Worm (Caenorhabditis elegans) whole organism, midembryonic: ENCODE data around the gene F53A9.7.

Source experiments
- T22C8.4 ChIP-seq: fragments of 200-800 bp; sonication (Bioruptor generic); IDR thresholded peaks from 2 replicates; pipeline ENCODE4 v1.3.6; 2022; ENCODE audit warnings: missing genetic modification characterization, missing compliant biosample characterization
- cog-1 ChIP-seq: sonication (generic microtip); optimal IDR thresholded peaks from 2 replicates; lab custom pipeline; 2016; ENCODE audit warnings: missing genetic modification characterization, missing compliant biosample characterization
- flt-1 ChIP-seq: fragments of 200-800 bp; sonication (Bioruptor generic); IDR thresholded peaks from 2 replicates; pipeline ENCODE4 v1.3.6; 2022; ENCODE audit warnings: missing genetic modification characterization, missing compliant biosample characterization
- klf-2 ChIP-seq: fragments of 200-800 bp; sonication (Bioruptor generic); conservative IDR thresholded peaks from 2 replicates; pipeline ENCODE4 v1.3.6; 2022; ENCODE audit warnings: missing genetic modification reagents, missing genetic modification characterization, missing compliant biosample characterization
- med-1 ChIP-seq: sonication (generic microtip); optimal IDR thresholded peaks from 2 replicates; lab custom pipeline; 2017; ENCODE audit warnings: missing genetic modification characterization, mild to moderate bottlenecking, missing compliant biosample characterization, antibody characterized with exemption, missing genetic modification reagents; ENCODE audit not compliant: insufficient read depth
- ref-1 ChIP-seq: fragments of 200-800 bp; sonication (Bioruptor generic); conservative IDR thresholded peaks from 2 replicates; pipeline ENCODE4 v1.3.6; 2022; ENCODE audit warnings: missing genetic modification reagents, missing genetic modification characterization, missing compliant biosample characterization
- tab-1 ChIP-seq: fragments of 200-800 bp; sonication (Bioruptor generic); IDR thresholded peaks from 2 replicates; pipeline ENCODE4 v1.3.6; 2022; ENCODE audit warnings: missing genetic modification characterization, missing compliant biosample characterization
- ztf-23 ChIP-seq: fragments of 200-800 bp; sonication (Bioruptor generic); IDR thresholded peaks from 2 replicates; pipeline ENCODE4 v1.3.6; 2022; ENCODE audit warnings: missing genetic modification reagents, missing genetic modification characterization, missing compliant biosample characterization
- ztf-29 ChIP-seq: fragments of 200-800 bp; sonication (Bioruptor generic); IDR thresholded peaks from 2 replicates; pipeline ENCODE4 v1.3.6; 2022; ENCODE audit warnings: missing genetic modification reagents, missing genetic modification characterization, missing compliant biosample characterization

The F53A9.7 gene

ce11 chrX:8727306-8727705 lies 10.6 kb upstream of the F53A9.7 start, which contains the start of gene EGAP4.1:
Gene EGAP4.1, minus strand, starts transcription at chrX:8727406.
- no peak for TF ChIP-seq cog-1
- no peak for TF ChIP-seq klf-2
- no peak for TF ChIP-seq T22C8.4
- no peak for TF ChIP-seq tab-1 (GFP tag; lab: Robert Waterston, UW)
- TF ChIP-seq ztf-23 (GFP tag; lab: Robert Waterston, UW), result no peak
- TF ChIP-seq ztf-29 (GFP tag; lab: Robert Waterston, UW), result no peak
- TF ChIP-seq flt-1 (GFP tag; lab: Robert Waterston, UW), result no peak
- no peak for TF ChIP-seq med-1 (GFP tag; lab: Kevin White, UChicago)
- no peak for TF ChIP-seq ref-1 (GFP tag; lab: Robert Waterston, UW)

- TF ChIP-seq cog-1, result peak; percentile 14
- TF ChIP-seq flt-1 (GFP tag; lab: Robert Waterston, UW), result no peak
Measured at ce11 chrX:8723840-8724239, 7.1 kb upstream of the F53A9.7 start.

DNA sequence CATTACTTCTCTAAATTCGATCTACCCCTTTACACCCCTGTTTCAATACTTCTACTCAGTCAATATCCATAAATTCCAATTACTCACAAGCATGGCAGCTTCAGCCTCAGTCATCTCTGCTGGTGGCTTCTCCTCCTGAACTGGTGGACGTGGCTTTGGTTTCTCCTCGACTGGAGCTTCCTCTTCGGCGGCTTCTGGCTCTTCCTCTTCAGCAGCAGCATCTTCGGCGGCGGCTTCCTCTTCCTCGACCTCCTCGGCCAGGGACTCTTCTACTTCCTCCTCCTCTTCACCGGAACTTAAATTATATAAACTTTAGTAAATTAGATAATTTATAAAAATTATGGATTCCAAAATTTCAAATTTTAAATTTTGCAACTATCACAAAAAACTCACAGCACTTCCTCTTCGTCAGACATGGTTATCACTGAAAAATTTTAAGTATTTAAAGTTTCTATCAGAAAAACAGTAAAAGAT lies 6.4 kb upstream of the F53A9.7 start, which contains the start of gene tnt-2:
Gene tnt-2 (minus strand): TSS at position 424 of the 474 bp plus-strand sequence.
- TF ChIP-seq T22C8.4 (no peak), tab-1 (GFP tag; lab: Robert Waterston, UW) (no peak), flt-1 (GFP tag; lab: Robert Waterston, UW) (no peak), klf-2 (no peak), ref-1 (GFP tag; lab: Robert Waterston, UW) (no peak), ztf-23 (GFP tag; lab: Robert Waterston, UW) (no peak), med-1 (GFP tag; lab: Kevin White, UChicago) (no peak), ztf-29 (GFP tag; lab: Robert Waterston, UW) (no peak), cog-1 (no peak)

ce11 chrX:8721273-8721672 lies 4.6 kb upstream of the F53A9.7 start:
- TF ChIP-seq T22C8.4 (no peak), cog-1 (no peak), ztf-23 (GFP tag; lab: Robert Waterston, UW) (no peak), med-1 (GFP tag; lab: Kevin White, UChicago) (no peak)

- no peak for TF ChIP-seq flt-1 (GFP tag; lab: Robert Waterston, UW)
- no peak for TF ChIP-seq T22C8.4
Measured at ce11 chrX:8720658-8721057, 3.9 kb upstream of the F53A9.7 start, which contains the start of gene F53A9.9. Gene F53A9.9, minus strand, starts transcription at chrX:8720758.

- no peak for TF ChIP-seq T22C8.4
- no peak for TF ChIP-seq ztf-23 (GFP tag; lab: Robert Waterston, UW)
- no peak for TF ChIP-seq cog-1
- TF ChIP-seq ztf-29 (GFP tag; lab: Robert Waterston, UW), result no peak
- no peak for TF ChIP-seq med-1 (GFP tag; lab: Kevin White, UChicago)
- TF ChIP-seq tab-1 (GFP tag; lab: Robert Waterston, UW), result no peak
- no peak for TF ChIP-seq ref-1 (GFP tag; lab: Robert Waterston, UW)
- TF ChIP-seq klf-2, result no peak
- TF ChIP-seq flt-1 (GFP tag; lab: Robert Waterston, UW), result no peak
Measured at ce11 chrX:8719888-8720287, 3.2 kb upstream of the F53A9.7 start.

- TF ChIP-seq tab-1 (GFP tag; lab: Robert Waterston, UW) (no peak), ref-1 (GFP tag; lab: Robert Waterston, UW) (no peak), flt-1 (GFP tag; lab: Robert Waterston, UW) (no peak), cog-1 (no peak), ztf-23 (GFP tag; lab: Robert Waterston, UW) (no peak), med-1 (GFP tag; lab: Kevin White, UChicago) (no peak), klf-2 (no peak), T22C8.4 (no peak), ztf-29 (GFP tag; lab: Robert Waterston, UW) (no peak)
Measured at ce11 chrX:8718856-8719255, 2.1 kb upstream of the F53A9.7 start, which contains the start of gene F53A9.8. Gene F53A9.8, minus strand, starts transcription at chrX:8718904.

DNA sequence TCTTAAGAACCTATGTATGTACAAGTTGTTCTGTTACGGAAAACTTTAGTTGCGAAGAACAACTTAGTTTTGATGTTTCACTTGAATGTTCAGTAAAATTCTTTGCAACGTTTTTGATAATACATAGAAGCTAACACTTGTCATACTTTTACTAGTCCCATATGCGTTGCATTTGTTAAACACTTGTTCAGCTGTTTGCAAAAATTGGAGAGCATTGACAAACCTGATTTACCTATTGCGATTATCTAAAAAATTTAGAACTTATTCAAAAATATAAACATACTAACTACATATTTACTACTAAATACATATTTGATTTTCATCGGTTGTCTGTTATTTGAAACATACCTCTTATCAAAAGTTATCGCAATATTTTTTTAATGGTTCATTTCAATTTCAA lies 1.4 kb upstream of the F53A9.7 start:
- TF ChIP-seq T22C8.4 (no peak), tab-1 (GFP tag; lab: Robert Waterston, UW) (no peak)

ce11 chrX:8714845-8715244 lies 1.9 kb downstream of the F53A9.7 start:
- TF ChIP-seq flt-1 (GFP tag; lab: Robert Waterston, UW), result no peak

- TF ChIP-seq klf-2 (no peak), ref-1 (GFP tag; lab: Robert Waterston, UW) (no peak), med-1 (GFP tag; lab: Kevin White, UChicago) (no peak), T22C8.4 (no peak), cog-1 (no peak), ztf-29 (GFP tag; lab: Robert Waterston, UW) (no peak), ztf-23 (GFP tag; lab: Robert Waterston, UW) (no peak), tab-1 (GFP tag; lab: Robert Waterston, UW) (no peak), flt-1 (GFP tag; lab: Robert Waterston, UW) (no peak)
Measured at ce11 chrX:8713754-8714295, 2.9 kb downstream of the F53A9.7 start, which contains the start of gene F53A9.6. Gene F53A9.6, minus strand, starts transcription at chrX:8713804.

ce11 chrX:8712662-8713061 lies 4.1 kb downstream of the F53A9.7 start:
- TF ChIP-seq klf-2 (no peak), ref-1 (GFP tag; lab: Robert Waterston, UW) (no peak), tab-1 (GFP tag; lab: Robert Waterston, UW) (no peak), ztf-29 (GFP tag; lab: Robert Waterston, UW) (no peak), T22C8.4 (no peak), ztf-23 (GFP tag; lab: Robert Waterston, UW) (no peak), cog-1 (no peak), med-1 (GFP tag; lab: Kevin White, UChicago) (no peak), flt-1 (GFP tag; lab: Robert Waterston, UW) (no peak)
